Worm (Caenorhabditis elegans) whole organism, L4 larva: ENCODE data around the gene srm-6.

ENCODE experiments used
- D1046.2 ChIP-seq: fragments of 200-800 bp; sonication (Bioruptor generic); IDR thresholded peaks from 2 replicates; pipeline ENCODE4 v1.3.6; 2022; ENCODE audit warnings: missing genetic modification characterization, missing compliant biosample characterization
- F10B5.3 ChIP-seq: sonication (generic microtip); optimal IDR thresholded peaks from 2 replicates; lab custom pipeline; 2016; ENCODE audit warnings: mild to moderate bottlenecking, missing genetic modification characterization, missing compliant biosample characterization
- F37D6.2 ChIP-seq: sonication (generic microtip); optimal IDR thresholded peaks from 2 replicates; lab custom pipeline; 2016; ENCODE audit warnings: mild to moderate bottlenecking, missing genetic modification characterization, missing compliant biosample characterization
- F44E2.7 ChIP-seq: fragments of 200-800 bp; sonication (Bioruptor generic); IDR thresholded peaks from 2 replicates; pipeline ENCODE4 v2.1.2; 2022; ENCODE audit warnings: missing genetic modification characterization, missing compliant biosample characterization
- T20F7.1 ChIP-seq: fragments of 200-800 bp; sonication (Bioruptor generic); optimal IDR thresholded peaks from 2 replicates; lab custom pipeline; 2018; ENCODE audit warnings: mild to moderate bottlenecking, missing genetic modification characterization, missing compliant biosample characterization
- Y48G9A.11 ChIP-seq: fragments of 200-800 bp; sonication (Bioruptor generic); IDR thresholded peaks from 2 replicates; pipeline ENCODE4 v1.3.6; 2022; ENCODE audit warnings: missing genetic modification reagents, missing genetic modification characterization, missing compliant biosample characterization
- Y75B8A.6 ChIP-seq: fragments of 200-800 bp; sonication (Bioruptor generic); IDR thresholded peaks from 2 replicates; pipeline ENCODE4 v1.3.6; 2022; ENCODE audit warnings: missing genetic modification reagents, missing genetic modification characterization, missing compliant biosample characterization
- aha-1 ChIP-seq: fragments of 150-350 bp; peaks from one replicate; lab custom pipeline; 2014; ENCODE audit warnings: missing biosample characterization, missing genetic modification characterization
- arid-1 ChIP-seq: fragments of 200-800 bp; sonication (Bioruptor generic); conservative IDR thresholded peaks from 2 replicates; pipeline ENCODE4 v1.3.6; 2022; ENCODE audit warnings: missing genetic modification reagents, missing genetic modification characterization, missing compliant biosample characterization
- ceh-20 ChIP-seq: fragments of 200-800 bp; sonication (Bioruptor generic); IDR thresholded peaks from 2 replicates; pipeline ENCODE4 v1.3.6; 2022; ENCODE audit warnings: missing genetic modification reagents, missing genetic modification characterization, missing compliant biosample characterization
- ceh-28 ChIP-seq: fragments of 150-350 bp; optimal IDR thresholded peaks from 2 replicates; lab custom pipeline; 2014; ENCODE audit warnings: missing biosample characterization, missing genetic modification reagents, missing genetic modification characterization
- ctbp-1 ChIP-seq: fragments of 200-800 bp; sonication (Bioruptor generic); IDR thresholded peaks from 2 replicates; pipeline ENCODE4 v1.3.6; 2022; ENCODE audit warnings: missing genetic modification reagents, missing genetic modification characterization, missing compliant biosample characterization
- daf-12 ChIP-seq: fragments of 150-350 bp; optimal IDR thresholded peaks from 2 replicates; lab custom pipeline; 2014; ENCODE audit warnings: missing biosample characterization, missing genetic modification reagents, missing genetic modification characterization
- dmd-8 ChIP-seq: fragments of 200-800 bp; sonication (Bioruptor generic); IDR thresholded peaks from 2 replicates; pipeline ENCODE4 v1.3.6; 2022; ENCODE audit warnings: missing genetic modification characterization, missing compliant biosample characterization
- dmd-9 ChIP-seq: fragments of 200-800 bp; sonication (Bioruptor generic); IDR thresholded peaks from 2 replicates; pipeline ENCODE4 v1.3.6; 2022; ENCODE audit warnings: missing genetic modification reagents, missing genetic modification characterization, missing compliant biosample characterization
- dpl-1 ChIP-seq: fragments of 150-350 bp; optimal IDR thresholded peaks from 2 replicates; lab custom pipeline; 2014; ENCODE audit warnings: missing biosample characterization, missing genetic modification reagents, missing genetic modification characterization
- dve-1 ChIP-seq: sonication (generic microtip); optimal IDR thresholded peaks from 2 replicates; lab custom pipeline; 2017; ENCODE audit warnings: antibody characterized with exemption, mild to moderate bottlenecking, missing genetic modification characterization, missing compliant biosample characterization; ENCODE audit not compliant: insufficient read depth
- fkh-10 ChIP-seq: fragments of 150-350 bp; optimal IDR thresholded peaks from 2 replicates; lab custom pipeline; 2014; ENCODE audit warnings: missing biosample characterization, missing genetic modification reagents, missing genetic modification characterization
- fos-1 ChIP-seq: fragments of 150-350 bp; optimal IDR thresholded peaks from 2 replicates; lab custom pipeline; 2014; ENCODE audit warnings: missing biosample characterization, missing genetic modification characterization
- hlh-11 ChIP-seq: fragments of 200-800 bp; sonication (Bioruptor generic); optimal IDR thresholded peaks from 2 replicates; lab custom pipeline; 2018; ENCODE audit warnings: mild to moderate bottlenecking, missing genetic modification characterization, missing compliant biosample characterization
- lin-1 ChIP-seq: fragments of 200-800 bp; sonication (Bioruptor generic); IDR thresholded peaks from 2 replicates; pipeline ENCODE4 v1.3.6; 2022; ENCODE audit warnings: missing genetic modification reagents, missing genetic modification characterization, missing compliant biosample characterization
- lin-13 ChIP-seq: fragments of 150-350 bp; optimal IDR thresholded peaks from 2 replicates; lab custom pipeline; 2014; ENCODE audit warnings: missing biosample characterization, missing genetic modification reagents, missing genetic modification characterization
- lin-15B ChIP-seq: fragments of 150-350 bp; sonication (generic microtip); optimal IDR thresholded peaks from 3 replicates; lab custom pipeline; 2014; ENCODE audit warnings: missing biosample characterization, missing genetic modification characterization
- lin-38 ChIP-seq: fragments of 200-800 bp; sonication (Bioruptor generic); IDR thresholded peaks from 2 replicates; pipeline ENCODE4 v1.3.6; 2022; ENCODE audit warnings: missing genetic modification reagents, missing genetic modification characterization, missing compliant biosample characterization
- lin-39 ChIP-seq: fragments of 150-350 bp; optimal IDR thresholded peaks from 2 replicates; lab custom pipeline; 2014; ENCODE audit warnings: missing biosample characterization, missing genetic modification reagents, missing genetic modification characterization
- mdl-1 ChIP-seq, 2 experiments: fragments of 150-350 bp in 1 of 2; sonication (generic microtip) in 1 of 2; optimal IDR thresholded peaks; 2 replicates each; lab custom pipeline; 2014 to 2017; ENCODE audit warnings: missing biosample characterization in 2 of 2, missing genetic modification characterization in 2 of 2
- mdt-29 ChIP-seq: fragments of 200-800 bp; sonication (Bioruptor generic); IDR thresholded peaks from 2 replicates; pipeline ENCODE4 v1.3.6; 2022; ENCODE audit warnings: missing genetic modification reagents, missing genetic modification characterization, missing compliant biosample characterization
- mep-1 ChIP-seq: fragments of 150-350 bp; sonication (generic microtip); optimal IDR thresholded peaks from 3 replicates; lab custom pipeline; 2014; ENCODE audit warnings: missing biosample characterization, missing genetic modification characterization
- mes-2 ChIP-seq: sonication (generic microtip); optimal IDR thresholded peaks from 2 replicates; lab custom pipeline; 2016; ENCODE audit warnings: missing genotype, mild to moderate bottlenecking, missing genetic modification characterization, missing compliant biosample characterization; ENCODE audit not compliant: poor library complexity, severe bottlenecking
- mxl-2 ChIP-seq: fragments of 200-800 bp; sonication (Bioruptor generic); conservative IDR thresholded peaks from 2 replicates; pipeline ENCODE4 v1.3.6; 2022; ENCODE audit warnings: missing genetic modification reagents, missing genetic modification characterization, missing compliant biosample characterization
- mxl-3 ChIP-seq: fragments of 200-800 bp; sonication (Bioruptor generic); optimal IDR thresholded peaks from 2 replicates; lab custom pipeline; 2018; ENCODE audit warnings: mild to moderate bottlenecking, missing genetic modification characterization, missing compliant biosample characterization
- nhr-102 ChIP-seq: sonication (generic microtip); optimal IDR thresholded peaks from 2 replicates; lab custom pipeline; 2016; ENCODE audit warnings: mild to moderate bottlenecking, missing genetic modification characterization, moderate library complexity, missing compliant biosample characterization
- nhr-11 ChIP-seq: fragments of 150-350 bp; optimal IDR thresholded peaks from 2 replicates; lab custom pipeline; 2014; ENCODE audit warnings: missing biosample characterization, missing genetic modification characterization
- nhr-237 ChIP-seq: sonication (generic microtip); optimal IDR thresholded peaks from 2 replicates; lab custom pipeline; 2017; ENCODE audit warnings: missing biosample characterization, missing genetic modification characterization
- nhr-25 ChIP-seq: sonication (generic microtip); optimal IDR thresholded peaks from 2 replicates; lab custom pipeline; 2017; ENCODE audit warnings: missing genetic modification characterization, mild to moderate bottlenecking, missing compliant biosample characterization, antibody characterized with exemption, moderate library complexity, borderline replicate concordance; ENCODE audit not compliant: insufficient read depth
- nhr-41 ChIP-seq: fragments of 200-800 bp; sonication (Bioruptor generic); IDR thresholded peaks from 2 replicates; pipeline ENCODE4 v1.3.6; 2022; ENCODE audit warnings: missing genetic modification reagents, missing genetic modification characterization, missing compliant biosample characterization
- nhr-6 ChIP-seq: fragments of 150-350 bp; optimal IDR thresholded peaks from 2 replicates; lab custom pipeline; 2014; ENCODE audit warnings: missing biosample characterization, missing genetic modification characterization
- nhr-76 ChIP-seq: fragments of 150-350 bp; optimal IDR thresholded peaks from 2 replicates; lab custom pipeline; 2014; ENCODE audit warnings: missing biosample characterization, missing genetic modification characterization
- pqm-1 ChIP-seq: sonication (generic microtip); optimal IDR thresholded peaks from 2 replicates; lab custom pipeline; 2017; ENCODE audit warnings: missing biosample characterization, missing genetic modification characterization
- rbr-2 ChIP-seq: sonication (generic microtip); optimal IDR thresholded peaks from 2 replicates; lab custom pipeline; 2016; ENCODE audit warnings: missing genotype, missing genetic modification characterization, missing compliant biosample characterization
- saeg-2 ChIP-seq: fragments of 200-800 bp; sonication (Bioruptor generic); IDR thresholded peaks from 2 replicates; pipeline ENCODE4 v1.3.6; 2022; ENCODE audit warnings: missing genetic modification reagents, missing genetic modification characterization, missing compliant biosample characterization
- skn-1 ChIP-seq: fragments of 150-350 bp; optimal IDR thresholded peaks from 2 replicates; lab custom pipeline; 2014; ENCODE audit warnings: missing biosample characterization, missing genetic modification characterization
- tra-1 ChIP-seq: fragments of 200-800 bp; sonication (Bioruptor generic); IDR thresholded peaks from 2 replicates; pipeline ENCODE4 v1.3.6; 2022; ENCODE audit warnings: missing genetic modification reagents, missing genetic modification characterization, missing compliant biosample characterization
- unc-130 ChIP-seq: sonication (generic microtip); optimal IDR thresholded peaks from 2 replicates; lab custom pipeline; 2016; ENCODE audit warnings: missing genetic modification reagents, missing genetic modification characterization, missing compliant biosample characterization
- vab-7 ChIP-seq: fragments of 200-800 bp; sonication (Bioruptor generic); IDR thresholded peaks from 2 replicates; pipeline ENCODE4 v1.3.6; 2022; ENCODE audit warnings: missing genetic modification reagents, missing genetic modification characterization, missing compliant biosample characterization
- zfp-2 ChIP-seq: sonication (generic microtip); optimal IDR thresholded peaks from 2 replicates; lab custom pipeline; 2016; ENCODE audit warnings: mild to moderate bottlenecking, missing genetic modification characterization, missing compliant biosample characterization
- zip-11 ChIP-seq: fragments of 200-800 bp; sonication (Bioruptor generic); IDR thresholded peaks from 2 replicates; pipeline ENCODE4 v1.3.6; 2022; ENCODE audit warnings: missing genetic modification characterization, missing compliant biosample characterization
- zip-2 ChIP-seq: fragments of 150-350 bp; optimal IDR thresholded peaks from 2 replicates; lab custom pipeline; 2014; ENCODE audit warnings: missing biosample characterization, missing genetic modification characterization

The srm-6 gene

ce11 chrV:14366487-14366962 lies 29.8 kb downstream of the srm-6 start (continued):
- TF ChIP-seq F44E2.7 (no peak), skn-1 (tag; lab: Kevin White, UChicago) (no peak), vab-7 (GFP tag; lab: Robert Waterston, UW) (peak; percentile 34; the same call in 1 of the 2 replicates), nhr-237 (tag; lab: Kevin White, UChicago) (no peak), lin-15B (tag; lab: Kevin White, UChicago) (no peak), ctbp-1 (GFP tag; lab: Robert Waterston, UW) (peak; percentile 90), ceh-20 (GFP tag; lab: Robert Waterston, UW) (peak; percentile 66; the same call in 1 of the 2 replicates), nhr-6 (tag; lab: Kevin White, UChicago) (peak; percentile 27), lin-38 (peak; percentile 55), T20F7.1 (GFP tag; lab: Kevin White, UChicago) (no peak), dpl-1 (GFP tag; lab: Kevin White, UChicago) (peak; percentile 44), mxl-2 (GFP tag; lab: Robert Waterston, UW) (no peak), fkh-10 (peak; percentile 52), dve-1 (tag; lab: Kevin White, UChicago) (peak; percentile 81), nhr-102 (tag; lab: Kevin White, UChicago) (peak; percentile 63), Y48G9A.11 (GFP tag; lab: Robert Waterston, UW) (no peak), nhr-11 (tag; lab: Kevin White, UChicago) (peak; percentile 64), D1046.2 (GFP tag; lab: Robert Waterston, UW) (no peak), arid-1 (GFP tag; lab: Robert Waterston, UW) (peak; percentile 50; the same call in 1 of the 2 replicates), pqm-1 (no peak), zip-11 (GFP tag; lab: Robert Waterston, UW) (no peak), unc-130 (no peak), nhr-25 (tag; lab: Kevin White, UChicago) (peak; percentile 22), F10B5.3 (tag; lab: Kevin White, UChicago) (peak; percentile 25), mdt-29 (no peak), rbr-2 (tag; lab: Kevin White, UChicago) (peak; percentile 87), dmd-9 (GFP tag; lab: Robert Waterston, UW) (no peak), ceh-28 (tag; lab: Kevin White, UChicago) (no peak), zfp-2 (tag; lab: Kevin White, UChicago) (no peak), Y75B8A.6 (GFP tag; lab: Robert Waterston, UW) (no peak), zip-2 (tag; lab: Kevin White, UChicago) (peak; percentile 6), nhr-41 (GFP tag; lab: Robert Waterston, UW) (no peak), saeg-2 (GFP tag; lab: Robert Waterston, UW) (0 out of 2 replicates have a peak, but pooled peaks have one; percentile 80), hlh-11 (tag; lab: Kevin White, UChicago) (peak; percentile 96)

ce11 chrV:14368272-14369052 lies 31.7 kb downstream of the srm-6 start:
- TF ChIP-seq dmd-8 (GFP tag; lab: Robert Waterston, UW) (no peak), D1046.2 (GFP tag; lab: Robert Waterston, UW) (no peak), fos-1 (tag; lab: Kevin White, UChicago) (no peak), dmd-9 (GFP tag; lab: Robert Waterston, UW) (no peak), dve-1 (tag; lab: Kevin White, UChicago) (peak; percentile 41), nhr-76 (no peak), mdl-1 (tag; optimal IDR thresholded peaks at IDR 0.05; lab: Kevin White, UChicago) (peak; percentile 64 to 93), Y75B8A.6 (GFP tag; lab: Robert Waterston, UW) (no peak), lin-39 (tag; lab: Kevin White, UChicago) (no peak), aha-1 (tag; lab: Kevin White, UChicago) (peak; percentile 95), lin-1 (GFP tag; lab: Robert Waterston, UW) (0 out of 2 replicates have a peak, but pooled peaks have one; percentile 10), F10B5.3 (tag; lab: Kevin White, UChicago) (no peak), daf-12 (tag; lab: Kevin White, UChicago) (peak; percentile 20), nhr-41 (GFP tag; lab: Robert Waterston, UW) (no peak), tra-1 (0 out of 2 replicates have a peak, but pooled peaks have one; percentile 46), mes-2 (tag; lab: Kevin White, UChicago) (peak; percentile 65), lin-13 (GFP tag; lab: Kevin White, UChicago) (no peak), ceh-20 (GFP tag; lab: Robert Waterston, UW) (peak; percentile 55), mep-1 (tag; lab: Kevin White, UChicago) (peak; percentile 81), mxl-3 (GFP tag; lab: Kevin White, UChicago) (peak; percentile 86), F37D6.2 (no peak)
